Worm (Caenorhabditis elegans) whole organism, early embryonic: ENCODE measurements around the gene K06H6.5.

Experiments used
- B0310.2 ChIP-seq: sonication (generic microtip); optimal IDR thresholded peaks from 2 replicates; lab custom pipeline; 2016; ENCODE audit warnings: mild to moderate bottlenecking, missing genetic modification characterization, missing compliant biosample characterization
- F13C5.2 ChIP-seq: sonication (generic microtip); optimal IDR thresholded peaks from 2 replicates; lab custom pipeline; 2017; ENCODE audit warnings: mild to moderate bottlenecking, missing genetic modification characterization, inconsistent platforms, missing compliant biosample characterization
- aly-1 ChIP-seq: sonication (generic microtip); optimal IDR thresholded peaks from 2 replicates; lab custom pipeline; 2016; ENCODE audit warnings: missing genetic modification characterization, missing compliant biosample characterization
- ama-1 ChIP-seq: fragments of 150-350 bp; optimal IDR thresholded peaks from 2 replicates; lab custom pipeline; 2014
- ceh-13 ChIP-seq: fragments of 200-800 bp; sonication (Bioruptor generic); optimal IDR thresholded peaks from 2 replicates; lab custom pipeline; 2018; ENCODE audit warnings: mild to moderate bottlenecking, missing genetic modification characterization, missing compliant biosample characterization
- ceh-36 ChIP-seq: sonication (generic microtip); optimal IDR thresholded peaks from 2 replicates; lab custom pipeline; 2016; ENCODE audit warnings: missing genetic modification characterization, inconsistent platforms, missing compliant biosample characterization
- ets-7 ChIP-seq: sonication (generic microtip); optimal IDR thresholded peaks from 2 replicates; lab custom pipeline; 2016; ENCODE audit warnings: missing genotype, missing genetic modification characterization, missing compliant biosample characterization
- flt-1 ChIP-seq: fragments of 200-800 bp; sonication (Bioruptor generic); IDR thresholded peaks from 2 replicates; pipeline ENCODE4 v1.3.6; 2022; ENCODE audit warnings: missing genetic modification characterization, missing compliant biosample characterization
- hmbx-1 ChIP-seq: sonication (generic microtip); optimal IDR thresholded peaks from 2 replicates; lab custom pipeline; 2016; ENCODE audit warnings: mild to moderate bottlenecking, missing genetic modification characterization, missing compliant biosample characterization
- hmg-4 ChIP-seq: fragments of 200-800 bp; sonication (Bioruptor generic); optimal IDR thresholded peaks from 2 replicates; lab custom pipeline; 2018; ENCODE audit warnings: mild to moderate bottlenecking, missing genetic modification characterization, missing compliant biosample characterization
- hnd-1 ChIP-seq: sonication (generic microtip); optimal IDR thresholded peaks from 2 replicates; lab custom pipeline; 2016; ENCODE audit warnings: missing genetic modification characterization, missing compliant biosample characterization
- pes-1 ChIP-seq: fragments of 200-800 bp; sonication (Bioruptor generic); IDR thresholded peaks from 2 replicates; pipeline ENCODE4 v1.3.6; 2022; ENCODE audit warnings: missing genetic modification reagents, missing genetic modification characterization, missing compliant biosample characterization
- scrt-1 ChIP-seq: fragments of 200-800 bp; sonication (Bioruptor generic); IDR thresholded peaks from 2 replicates; pipeline ENCODE4 v1.3.6; 2022; ENCODE audit warnings: missing genetic modification characterization, missing compliant biosample characterization
- sea-1 ChIP-seq: fragments of 200-800 bp; sonication (Bioruptor generic); conservative IDR thresholded peaks from 2 replicates; pipeline ENCODE4 v1.3.6; 2022; ENCODE audit warnings: missing genetic modification characterization, missing compliant biosample characterization
- tbx-11 ChIP-seq: fragments of 200-800 bp; sonication (Bioruptor generic); IDR thresholded peaks from 2 replicates; pipeline ENCODE4 v1.3.6; 2022; ENCODE audit warnings: missing genetic modification characterization, missing compliant biosample characterization
- tbx-37 ChIP-seq: fragments of 200-800 bp; sonication (Bioruptor generic); conservative IDR thresholded peaks from 2 replicates; pipeline ENCODE4 v1.3.6; 2022; ENCODE audit warnings: missing genetic modification reagents, missing genetic modification characterization, missing compliant biosample characterization
- tra-4 ChIP-seq: sonication (generic microtip); optimal IDR thresholded peaks from 2 replicates; lab custom pipeline; 2017; ENCODE audit warnings: missing genetic modification characterization, missing compliant biosample characterization

K06H6.5 gene

DNA sequence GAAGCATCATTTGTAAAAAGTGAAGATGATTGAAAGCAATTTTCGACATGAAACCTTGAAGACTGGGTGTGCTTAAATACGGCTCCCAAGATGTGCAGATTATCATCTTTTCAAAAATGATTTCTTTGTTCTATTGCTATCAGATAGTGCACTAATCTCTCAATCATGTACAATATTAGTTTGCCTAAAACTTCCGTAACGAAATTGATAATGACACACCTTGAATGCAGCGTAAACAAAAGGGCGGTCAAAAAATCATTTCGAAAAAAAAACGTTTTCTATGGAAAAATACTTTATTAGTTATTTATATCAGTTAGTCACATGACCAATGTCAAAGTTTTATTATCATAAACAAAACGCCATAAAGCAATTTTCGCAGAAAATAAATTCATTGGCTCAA is 46.7 kb downstream of the K06H6.5 start, which contains the start of gene F48G7.5:
TSS of gene F48G7.5 (minus strand) at position 34 of the 400 bp plus-strand sequence.
- TF ChIP-seq hmbx-1 (tag; lab: Kevin White, UChicago) (no peak), tbx-37 (GFP tag; lab: Robert Waterston, UW) (no peak), hnd-1 (tag; lab: Kevin White, UChicago) (no peak), tra-4 (tag; lab: Kevin White, UChicago) (no peak), tbx-11 (no peak), aly-1 (tag; lab: Kevin White, UChicago) (no peak), flt-1 (GFP tag; lab: Robert Waterston, UW) (no peak), ama-1 (lab: Kevin White, UChicago) (no peak), ceh-36 (no peak), F13C5.2 (no peak), B0310.2 (tag; lab: Kevin White, UChicago) (no peak), pes-1 (GFP tag; lab: Robert Waterston, UW) (no peak), hmg-4 (GFP tag; lab: Kevin White, UChicago) (no peak), sea-1 (GFP tag; lab: Robert Waterston, UW) (no peak), scrt-1 (GFP tag; lab: Robert Waterston, UW) (no peak), ceh-13 (no peak), ets-7 (tag; lab: Kevin White, UChicago) (no peak)

ce11 chrV:624922-625321 is 48.8 kb downstream of the K06H6.5 start, which contains the start of gene srt-17:
Gene srt-17 (minus strand): TSS chrV:625022.
- TF ChIP-seq hmg-4 (GFP tag; lab: Kevin White, UChicago) (no peak), scrt-1 (GFP tag; lab: Robert Waterston, UW) (no peak), flt-1 (GFP tag; lab: Robert Waterston, UW) (no peak), hmbx-1 (tag; lab: Kevin White, UChicago) (no peak), ceh-36 (no peak), tra-4 (tag; lab: Kevin White, UChicago) (no peak), ceh-13 (no peak), ets-7 (tag; lab: Kevin White, UChicago) (no peak), ama-1 (lab: Kevin White, UChicago) (no peak), tbx-11 (no peak), F13C5.2 (no peak)

- TF ChIP-seq ceh-13 (no peak), B0310.2 (tag; lab: Kevin White, UChicago) (no peak), hmg-4 (GFP tag; lab: Kevin White, UChicago) (no peak), scrt-1 (GFP tag; lab: Robert Waterston, UW) (no peak)
Observed at ce11 chrV:626321-626720, 50.2 kb downstream of the K06H6.5 start, which contains the start of gene F48G7.7. Gene F48G7.7 (minus strand): TSS chrV:626421.

ce11 chrV:627585-627984 is 51.4 kb downstream of the K06H6.5 start, which contains the start of gene F48G7.8:
Gene F48G7.8 (minus strand): TSS chrV:627685.
- TF ChIP-seq tra-4 (tag; lab: Kevin White, UChicago) (no peak), ets-7 (tag; lab: Kevin White, UChicago) (no peak), hmg-4 (GFP tag; lab: Kevin White, UChicago) (no peak), ama-1 (lab: Kevin White, UChicago) (no peak), ceh-13 (no peak), tbx-11 (no peak), B0310.2 (tag; lab: Kevin White, UChicago) (no peak), pes-1 (GFP tag; lab: Robert Waterston, UW) (no peak), scrt-1 (GFP tag; lab: Robert Waterston, UW) (no peak), ceh-36 (no peak)
